Fruit fly (Drosophila melanogaster): ENCODE data around the gene CG16721.
A peak's percentile ranks its signal among the peaks of the same experiment; 100 is the strongest.

CG16721 gene

dm6 chrX:5900146-5901093, 20.8 kb downstream of the CG16721 start, which contains the start of gene Act5C (continued):
- TF ChIP-seq jigr1 (GFP tag; IDR thresholded peaks at IDR 0.05) = peak; percentile 79
- TF ChIP-seq gro (GFP tag; optimal IDR thresholded peaks at IDR 0.05) = peak; percentile 93
- peak; percentile 93 for TF ChIP-seq Ptx1 (GFP tag; IDR thresholded peaks at IDR 0.05)
- TF ChIP-seq Med (GFP tag) = peak; percentile 99
- peak in 1 of 2 experiments; percentile 56 for TF ChIP-seq eve (GFP tag; optimal IDR thresholded peaks at IDR 0.05)
- peak; percentile 91 for TF ChIP-seq CG10366 (GFP tag; IDR thresholded peaks at IDR 0.05)
- TF ChIP-seq CG34422 (GFP tag; IDR thresholded peaks at IDR 0.05) = peak; percentile 88
- TF ChIP-seq Sox102F (GFP tag; optimal IDR thresholded peaks at IDR 0.05) = peak; percentile 94
- TF ChIP-seq Blimp-1 (GFP tag; optimal IDR thresholded peaks at IDR 0.05) = peak; percentile 89
- peak; percentile 93 for TF ChIP-seq CG9609 (GFP tag; optimal IDR thresholded peaks at IDR 0.05)
- peak; percentile 91 for TF ChIP-seq nerfin-1 (tag; optimal IDR thresholded peaks at IDR 0.05)
- peak; percentile 74 for TF ChIP-seq aop (GFP tag; IDR thresholded peaks at IDR 0.05)
- peak; percentile 91 for TF ChIP-seq otp (GFP tag; IDR thresholded peaks at IDR 0.05)
- TF ChIP-seq Dek (tag; optimal IDR thresholded peaks at IDR 0.05) = peak; percentile 91
- TF ChIP-seq CG1529 (GFP tag; optimal IDR thresholded peaks at IDR 0.05) = peak; percentile 90
- peak; percentile 57 for TF ChIP-seq YL-1 (GFP tag; optimal IDR thresholded peaks at IDR 0.05)
- no peak for TF ChIP-seq Dfd (GFP tag; optimal IDR thresholded peaks at IDR 0.05)
- TF ChIP-seq Ets97D (GFP tag; optimal IDR thresholded peaks at IDR 0.05) = peak; percentile 83
- peak; percentile 86 for TF ChIP-seq CG15601 (tag; optimal IDR thresholded peaks at IDR 0.05)
- TF ChIP-seq CTCF (GFP tag; optimal IDR thresholded peaks at IDR 0.05) = peak; percentile 47
- peak; percentile 93 for TF ChIP-seq CG8089 (GFP tag; optimal IDR thresholded peaks at IDR 0.05)
- TF ChIP-seq Usf (GFP tag; optimal IDR thresholded peaks at IDR 0.05) = peak; percentile 86
- TF ChIP-seq CG6813 (GFP tag; optimal IDR thresholded peaks at IDR 0.05) = peak; percentile 88
- peak; percentile 92 for TF ChIP-seq Hmr (GFP tag; optimal IDR thresholded peaks at IDR 0.05)
- no peak for TF ChIP-seq Lpt (GFP tag; optimal IDR thresholded peaks at IDR 0.05)
- TF ChIP-seq CG14965 (GFP tag; optimal IDR thresholded peaks at IDR 0.05; ENCODE audit: borderline replicate concordance) = peak; percentile 74
- TF ChIP-seq CG14014 (GFP tag; IDR thresholded peaks at IDR 0.05) = peak; percentile 94
- peak; percentile 88 for TF ChIP-seq H15 (GFP tag; IDR thresholded peaks at IDR 0.05)
- TF ChIP-seq CG8359 (GFP tag; optimal IDR thresholded peaks at IDR 0.05; ENCODE audit: borderline replicate concordance) = peak; percentile 86
- peak; percentile 89 for TF ChIP-seq Bdp1 (GFP tag; optimal IDR thresholded peaks at IDR 0.05)
- TF ChIP-seq CG10959 (GFP tag; IDR thresholded peaks at IDR 0.05) = peak; percentile 94
- no peak for TF ChIP-seq prd (optimal IDR thresholded peaks at IDR 0.05)
- peak; percentile 95 for TF ChIP-seq prd (GFP tag; IDR thresholded peaks at IDR 0.05)
- TF ChIP-seq kni (GFP tag; optimal IDR thresholded peaks at IDR 0.05) = peak; percentile 73
- TF ChIP-seq Lhr (GFP tag; optimal IDR thresholded peaks at IDR 0.05) = peak; percentile 70
- TF ChIP-seq sd (tag; optimal IDR thresholded peaks at IDR 0.05) = peak; percentile 73
- TF ChIP-seq Adf1 (GFP tag; IDR thresholded peaks at IDR 0.05) = peak; percentile 58
- peak; percentile 82 for TF ChIP-seq CG9215 (GFP tag; IDR thresholded peaks at IDR 0.05)
- peak; percentile 90 for TF ChIP-seq HmgZ (tag; optimal IDR thresholded peaks at IDR 0.05)
- peak; percentile 62 for TF ChIP-seq CG30020 (tag; optimal IDR thresholded peaks at IDR 0.05)
- peak; percentile 89 to 96 for TF ChIP-seq chif (GFP tag; optimal IDR thresholded peaks at IDR 0.05)
- TF ChIP-seq grn (GFP tag; optimal IDR thresholded peaks at IDR 0.05) = peak; percentile 37
- TF ChIP-seq B-H1 (GFP tag; IDR thresholded peaks at IDR 0.05) = peak; percentile 78
- peak; percentile 89 for TF ChIP-seq C15 (GFP tag; IDR thresholded peaks at IDR 0.05)
- TF ChIP-seq shn (GFP tag; optimal IDR thresholded peaks at IDR 0.05) = peak; percentile 92
- TF ChIP-seq D19A (tag; optimal IDR thresholded peaks at IDR 0.05) = peak; percentile 100
- peak; percentile 83 for TF ChIP-seq tup (GFP tag; optimal IDR thresholded peaks at IDR 0.05)
- TF ChIP-seq crol (GFP tag; IDR thresholded peaks at IDR 0.05) = peak; percentile 68
- peak; percentile 87 for TF ChIP-seq BtbVII (GFP tag; optimal IDR thresholded peaks at IDR 0.05)
- peak; percentile 81 for TF ChIP-seq Nf-YB (GFP tag; optimal IDR thresholded peaks at IDR 0.05)
